Fruit fly (Drosophila melanogaster): ENCODE data around the gene mre11.
A peak's percentile ranks its signal among the peaks of the same experiment; 100 is the strongest.

The mre11 gene

DNA sequence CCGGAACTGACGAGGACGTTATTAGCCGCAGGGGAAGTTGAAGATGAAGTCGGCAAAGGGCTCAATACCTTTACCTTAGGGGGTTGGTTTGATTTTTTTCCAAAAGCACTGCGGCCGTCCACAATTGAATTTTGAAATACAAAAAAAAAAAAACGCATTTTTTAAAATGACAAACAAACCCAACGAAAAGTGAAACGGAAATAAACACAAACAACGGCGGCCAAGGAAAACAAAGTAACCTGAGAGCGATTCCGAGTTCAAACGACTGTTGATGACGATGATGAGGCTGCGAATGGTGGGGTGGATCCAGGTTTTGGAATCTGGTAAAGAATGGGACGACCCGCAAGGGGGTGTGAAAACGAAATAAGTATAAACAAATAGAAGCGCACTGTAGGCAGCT, 14.6 kb downstream of the mre11 start (continued):
- no peak for TF ChIP-seq gsb-n (tag; optimal IDR thresholded peaks at IDR 0.05)
- no peak for TF ChIP-seq CG5245 (GFP tag; optimal IDR thresholded peaks at IDR 0.05)
- TF ChIP-seq CG9215 (GFP tag; IDR thresholded peaks at IDR 0.05) = no peak

DNA sequence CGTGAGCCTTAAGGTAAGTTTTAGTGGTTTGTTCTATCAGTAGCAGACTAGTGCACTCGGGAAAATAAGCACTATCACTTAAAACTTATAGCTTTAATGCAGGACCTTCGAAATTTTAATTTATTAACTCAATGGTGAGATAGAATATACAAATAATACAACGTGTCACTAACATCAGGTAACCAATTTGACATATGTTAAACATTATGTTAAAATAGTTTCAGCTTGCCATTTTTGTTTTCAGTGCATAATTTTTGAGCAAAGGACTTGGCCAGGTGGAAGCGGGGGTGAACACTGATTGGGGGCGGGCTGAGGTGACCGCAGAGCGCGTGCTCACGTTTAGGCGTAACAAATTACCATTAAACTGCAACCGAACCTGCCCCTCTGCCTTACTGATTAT, 20.6 kb downstream of the mre11 start:
- TF ChIP-seq Six4 (GFP tag; optimal IDR thresholded peaks at IDR 0.05) = no peak
- no peak for TF ChIP-seq Poxn (GFP tag; IDR thresholded peaks at IDR 0.05)
- peak; percentile 45 for TF ChIP-seq row (GFP tag; IDR thresholded peaks at IDR 0.05)
- TF ChIP-seq disco-r (GFP tag; optimal IDR thresholded peaks at IDR 0.05) = no peak
- no peak for TF ChIP-seq Fer2 (tag; optimal IDR thresholded peaks at IDR 0.05)
- no peak for TF ChIP-seq Opbp (GFP tag; IDR thresholded peaks at IDR 0.05; ENCODE audit: partially characterized antibody)
- no peak for TF ChIP-seq slbo (GFP tag; IDR thresholded peaks at IDR 0.05)
- peak; percentile 23 for TF ChIP-seq CG11504 (tag; optimal IDR thresholded peaks at IDR 0.05)
- TF ChIP-seq CG13287 (GFP tag; IDR thresholded peaks at IDR 0.05; ENCODE audit: partially characterized antibody) = no peak
- TF ChIP-seq Rfx (GFP tag; IDR thresholded peaks at IDR 0.05) = 0 out of 2 replicates have a peak, but pooled peaks have one; percentile 17
- no peak for TF ChIP-seq Dip3 (GFP tag; optimal IDR thresholded peaks at IDR 0.05)
- no peak for TF ChIP-seq klu (GFP tag; IDR thresholded peaks at IDR 0.05)
- TF ChIP-seq btn (GFP tag; optimal IDR thresholded peaks at IDR 0.05) = no peak
- TF ChIP-seq Mad (GFP tag; optimal IDR thresholded peaks at IDR 0.05) = no peak
- TF ChIP-seq ro (GFP tag; IDR thresholded peaks at IDR 0.05) = no peak
- no peak for TF ChIP-seq NK7.1 (GFP tag; optimal IDR thresholded peaks at IDR 0.05)
- TF ChIP-seq Sox102F (GFP tag; optimal IDR thresholded peaks at IDR 0.05) = peak; percentile 41
- TF ChIP-seq gro (GFP tag; optimal IDR thresholded peaks at IDR 0.05) = no peak
- TF ChIP-seq CTCF (GFP tag; optimal IDR thresholded peaks at IDR 0.05) = no peak
- peak; percentile 1 for TF ChIP-seq CG13424 (tag; optimal IDR thresholded peaks at IDR 0.05)
- TF ChIP-seq gem (tag; optimal IDR thresholded peaks at IDR 0.05) = peak; percentile 46
- peak; percentile 23 for TF ChIP-seq CG10979 (tag; optimal IDR thresholded peaks at IDR 0.05)
- TF ChIP-seq CG1603 (tag; optimal IDR thresholded peaks at IDR 0.05) = peak; percentile 51
- TF ChIP-seq CoRest (tag; optimal IDR thresholded peaks at IDR 0.05) = peak; percentile 10
- TF ChIP-seq CG11247 (GFP tag; IDR thresholded peaks at IDR 0.05) = no peak
- peak; percentile 8 for TF ChIP-seq CG2712 (tag; optimal IDR thresholded peaks at IDR 0.05)
- TF ChIP-seq seq (GFP tag; IDR thresholded peaks at IDR 0.05) = no peak
- TF ChIP-seq dysf (GFP tag; IDR thresholded peaks at IDR 0.05) = 0 out of 3 replicates have a peak, but pooled peaks have one; percentile 33
- no peak for TF ChIP-seq bbx (GFP tag; IDR thresholded peaks at IDR 0.05; ENCODE audit: partially characterized antibody)
- no peak for TF ChIP-seq CG10366 (GFP tag; IDR thresholded peaks at IDR 0.05)
- no peak for TF ChIP-seq CG3281 (GFP tag; optimal IDR thresholded peaks at IDR 0.05)
- no peak for TF ChIP-seq cato (GFP tag; optimal IDR thresholded peaks at IDR 0.05; ENCODE audit: borderline replicate concordance)
- no peak for TF ChIP-seq CG10209 (GFP tag; optimal IDR thresholded peaks at IDR 0.05)
- no peak for TF ChIP-seq C15 (GFP tag; IDR thresholded peaks at IDR 0.05)
- TF ChIP-seq vvl (GFP tag; IDR thresholded peaks at IDR 0.05) = peak; percentile 26; the same call in 1 of the 2 replicates
- TF ChIP-seq al (GFP tag; IDR thresholded peaks at IDR 0.05) = no peak
- TF ChIP-seq bsh (GFP tag; optimal IDR thresholded peaks at IDR 0.05) = peak in 1 of 2 experiments; percentile 31
- TF ChIP-seq grau (tag; optimal IDR thresholded peaks at IDR 0.05) = peak; percentile 19
- TF ChIP-seq Oli (tag; optimal IDR thresholded peaks at IDR 0.05) = peak; percentile 2
- TF ChIP-seq crol (GFP tag; IDR thresholded peaks at IDR 0.05) = peak; percentile 42
- TF ChIP-seq sens (GFP tag) = peak; percentile 49
- TF ChIP-seq Dll (GFP tag; IDR thresholded peaks at IDR 0.05; ENCODE audit: partially characterized antibody) = no peak
- TF ChIP-seq Med (GFP tag) = peak; percentile 54
- no peak for TF ChIP-seq tna (GFP tag; IDR thresholded peaks at IDR 0.05; ENCODE audit: partially characterized antibody)
- peak; percentile 26 for TF ChIP-seq unpg (GFP tag; optimal IDR thresholded peaks at IDR 0.05)
- peak; percentile 8 for TF ChIP-seq CG8388 (GFP tag; optimal IDR thresholded peaks at IDR 0.05)

Data from whole organism, embryonic.